Worm (Caenorhabditis elegans): ENCODE data around the gene trip-4.

trip-4 gene

DNA sequence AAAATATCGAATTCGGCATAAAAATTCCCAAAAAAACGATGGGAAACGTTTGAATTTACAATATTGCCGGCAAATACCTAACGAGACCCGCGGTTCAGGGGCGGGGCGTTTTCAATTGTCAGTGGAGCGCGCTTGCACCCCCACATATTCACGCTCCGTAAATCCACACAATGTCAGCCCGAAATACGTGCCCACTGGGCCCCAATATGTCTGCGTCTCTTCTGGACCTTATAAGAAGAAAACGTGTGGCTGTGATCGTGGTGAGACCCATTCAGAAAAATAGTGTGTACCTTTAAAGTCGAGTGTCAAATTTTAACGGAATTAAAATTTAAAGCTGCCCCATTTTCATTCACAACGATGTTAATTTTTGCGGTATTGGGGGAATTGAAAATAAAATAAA lies 34.7 kb upstream of the trip-4 start (continued):
- TF ChIP-seq F55B11.4 (tag; optimal IDR thresholded peaks at IDR 0.05; ENCODE audit: borderline replicate concordance, insufficient read depth) (no peak), ceh-79 (tag; optimal IDR thresholded peaks at IDR 0.05) (no peak), ekl-4 (GFP tag; IDR thresholded peaks at IDR 0.05) (peak; percentile 81), lir-1 (GFP tag; conservative IDR thresholded peaks at IDR 0.05) (no peak), ccch-3 (GFP tag; optimal IDR thresholded peaks at IDR 0.05) (no peak), ceh-100 (GFP tag; IDR thresholded peaks at IDR 0.05) (peak; percentile 44), ztf-3 (GFP tag; optimal IDR thresholded peaks at IDR 0.05) (no peak), Y53F4B.3 (GFP tag; IDR thresholded peaks at IDR 0.05) (no peak), nhr-90 (tag; optimal IDR thresholded peaks at IDR 0.05) (no peak), rpc-1 (optimal IDR thresholded peaks at IDR 0.05) (no peak), rpc-1 (tag; optimal IDR thresholded peaks at IDR 0.05) (no peak), rcor-1 (GFP tag; IDR thresholded peaks at IDR 0.05) (0 out of 2 replicates have a peak, but pooled peaks have one; percentile 32), mes-4 (tag; optimal IDR thresholded peaks at IDR 0.05) (no peak), K11D2.4 (GFP tag; IDR thresholded peaks at IDR 0.05) (no peak), cebp-1 (GFP tag; IDR thresholded peaks at IDR 0.05) (no peak), cebp-1 (tag; optimal IDR thresholded peaks at IDR 0.05) (no peak), Y79H2A.3 (GFP tag; conservative IDR thresholded peaks at IDR 0.05) (peak; percentile 82), unc-130 (GFP tag; optimal IDR thresholded peaks at IDR 0.05) (peak; percentile 78), rec-8 (tag; optimal IDR thresholded peaks at IDR 0.05) (no peak), hlh-12 (tag; optimal IDR thresholded peaks at IDR 0.05) (no peak), somi-1 (GFP tag; optimal IDR thresholded peaks at IDR 0.05) (no peak), tbx-9 (tag; optimal IDR thresholded peaks at IDR 0.05; ENCODE audit: borderline replicate concordance) (no peak), xnd-1 (tag; optimal IDR thresholded peaks at IDR 0.05) (peak; percentile 50), ceh-58 (GFP tag; IDR thresholded peaks at IDR 0.05) (peak; percentile 87; the same call in 1 of the 2 replicates), Y56A3A.18 (GFP tag; IDR thresholded peaks at IDR 0.05) (no peak), madf-8 (GFP tag; conservative IDR thresholded peaks at IDR 0.05) (peak; percentile 19; the same call in 1 of the 2 replicates), ztf-26 (tag; optimal IDR thresholded peaks at IDR 0.05) (no peak), Y53G8AR.9 (GFP tag; conservative IDR thresholded peaks at IDR 0.05) (peak; percentile 89), tbp1 (GFP tag; optimal IDR thresholded peaks at IDR 0.05) (peak; percentile 49), attf-6 (GFP tag; IDR thresholded peaks at IDR 0.05) (peak; percentile 54), F49E8.2 (tag; optimal IDR thresholded peaks at IDR 0.05; ENCODE audit: insufficient read depth) (peak; percentile 70), hlh-26 (GFP tag; conservative IDR thresholded peaks at IDR 0.05) (no peak), egl-18 (GFP tag; IDR thresholded peaks at IDR 0.05) (no peak), C06A6.2 (GFP tag; conservative IDR thresholded peaks at IDR 0.05) (no peak), dpff-1 (tag; optimal IDR thresholded peaks at IDR 0.05) (peak; percentile 16), F22D6.2 (tag; optimal IDR thresholded peaks at IDR 0.05) (no peak), snpc-1.3 (tag; optimal IDR thresholded peaks at IDR 0.05; ENCODE audit: insufficient read depth) (no peak), nfyb-1 (GFP tag; IDR thresholded peaks at IDR 0.05) (peak; percentile 75), B0336.3 (GFP tag; IDR thresholded peaks at IDR 0.05) (peak; percentile 93), B0019.2 (GFP tag; conservative IDR thresholded peaks at IDR 0.05) (no peak), lsy-27 (tag; optimal IDR thresholded peaks at IDR 0.05; ENCODE audit: borderline replicate concordance, insufficient read depth) (no peak), Y67H2A.10 (GFP tag; conservative IDR thresholded peaks at IDR 0.05) (no peak), mel-28 (tag; optimal IDR thresholded peaks at IDR 0.05; ENCODE audit: borderline replicate concordance) (no peak), ztf-18 (tag; optimal IDR thresholded peaks at IDR 0.05) (peak; percentile 18), bed-1 (GFP tag; IDR thresholded peaks at IDR 0.05) (0 out of 2 replicates have a peak, but pooled peaks have one; percentile 25), madf-10 (tag; optimal IDR thresholded peaks at IDR 0.05) (no peak), F37B4.10 (GFP tag; IDR thresholded peaks at IDR 0.05) (no peak), F33H1.4 (GFP tag; IDR thresholded peaks at IDR 0.05) (peak; percentile 64), egl-44 (GFP tag; IDR thresholded peaks at IDR 0.05) (no peak; the same call in 1 of the 2 replicates)

All from whole organism, young adult.